Fruit fly (Drosophila melanogaster) whole organism, embryonic: ENCODE results near the gene CG7742.

ENCODE experiments used
- B-H1 ChIP-seq: fragments of 200-800 bp; sonication (Bioruptor generic); IDR thresholded peaks from 3 replicates; pipeline ENCODE4 v1.3.6; 2022; ENCODE audit warnings: missing biosample characterization, missing genetic modification characterization
- CG1024 ChIP-seq: fragments of 200-800 bp; sonication (Bioruptor generic); IDR thresholded peaks from 2 replicates; pipeline ENCODE4 v1.3.6; 2022; ENCODE audit warnings: missing biosample characterization, missing genetic modification characterization
- CG11695 ChIP-seq: fragments of 200-800 bp; sonication (Bioruptor generic); IDR thresholded peaks from 3 replicates; pipeline ENCODE4 v1.3.6; 2022; ENCODE audit warnings: missing biosample characterization, missing genetic modification characterization
- CG11723 ChIP-seq: fragments of 200-800 bp; sonication (Bioruptor generic); optimal IDR thresholded peaks from 2 replicates; lab custom pipeline; 2017; ENCODE audit warnings: missing biosample characterization, mild to moderate bottlenecking, missing genetic modification characterization
- CG12299 ChIP-seq: fragments of 200-800 bp; sonication (Bioruptor generic); optimal IDR thresholded peaks from 2 replicates; lab custom pipeline; 2018; ENCODE audit warnings: missing biosample characterization, mild to moderate bottlenecking, missing genetic modification characterization
- CG12659 ChIP-seq: fragments of 200-800 bp; sonication (Bioruptor generic); optimal IDR thresholded peaks from 3 replicates; lab custom pipeline; 2017; ENCODE audit warnings: mild to moderate bottlenecking, missing biosample characterization, missing genetic modification reagents, missing genetic modification characterization
- CG14014 ChIP-seq: fragments of 200-800 bp; sonication (Bioruptor generic); IDR thresholded peaks from 2 replicates; pipeline ENCODE4 v1.3.6; 2022; ENCODE audit warnings: missing biosample characterization, missing genetic modification characterization
- CG1529 ChIP-seq: fragments of 200-800 bp; sonication (Bioruptor generic); optimal IDR thresholded peaks from 3 replicates; lab custom pipeline; 2018; ENCODE audit warnings: missing biosample characterization, missing genetic modification characterization
- CG17385 ChIP-seq: fragments of 200-800 bp; sonication (Bioruptor generic); optimal IDR thresholded peaks from 3 replicates; lab custom pipeline; 2018; ENCODE audit warnings: missing biosample characterization, mild to moderate bottlenecking, missing genetic modification characterization
- CG17612 ChIP-seq: fragments of 200-800 bp; sonication (Bioruptor generic); IDR thresholded peaks from 2 replicates; pipeline ENCODE4 v1.3.6; 2022; ENCODE audit warnings: missing biosample characterization, missing genetic modification characterization
- CG17829 ChIP-seq: fragments of 200-800 bp; optimal IDR thresholded peaks from 2 replicates; lab custom pipeline; 2019; ENCODE audit warnings: missing biosample characterization, mild to moderate bottlenecking, missing genetic modification characterization, moderate library complexity
- CG1792 ChIP-seq: fragments of 200-800 bp; sonication (Bioruptor generic); optimal IDR thresholded peaks from 2 replicates; lab custom pipeline; 2016; ENCODE audit warnings: missing biosample characterization, missing genetic modification characterization
- CG18476 ChIP-seq: fragments of 200-800 bp; sonication (Bioruptor generic); optimal IDR thresholded peaks from 2 replicates; lab custom pipeline; 2016; ENCODE audit warnings: missing biosample characterization, mild to moderate bottlenecking, missing genetic modification characterization
- CG30403 ChIP-seq: fragments of 200-800 bp; sonication (Bioruptor generic); optimal IDR thresholded peaks from 3 replicates; lab custom pipeline; 2016; ENCODE audit warnings: missing biosample characterization, missing genetic modification characterization
- CG34376 ChIP-seq: fragments of 200-800 bp; sonication (Bioruptor generic); optimal IDR thresholded peaks from 2 replicates; lab custom pipeline; 2018; ENCODE audit warnings: missing biosample characterization, mild to moderate bottlenecking, missing genetic modification characterization
- CG3847 ChIP-seq: fragments of 200-800 bp; sonication (Bioruptor generic); IDR thresholded peaks from 2 replicates; pipeline ENCODE4 v1.3.6; 2022; ENCODE audit warnings: missing biosample characterization, missing genetic modification characterization
- CG4404 ChIP-seq: fragments of 200-800 bp; sonication (Bioruptor generic); IDR thresholded peaks from 2 replicates; pipeline ENCODE4 v1.3.6; 2022; ENCODE audit warnings: missing biosample characterization, missing genetic modification characterization
- CG4424 ChIP-seq: fragments of 200-800 bp; sonication (Bioruptor generic); optimal IDR thresholded peaks from 3 replicates; lab custom pipeline; 2016; ENCODE audit warnings: missing biosample characterization, missing genetic modification characterization
- CG4820 ChIP-seq: fragments of 200-800 bp; sonication (Bioruptor generic); optimal IDR thresholded peaks from 3 replicates; lab custom pipeline; 2016; ENCODE audit warnings: missing biosample characterization, missing genetic modification characterization
- CG6272 ChIP-seq: fragments of 200-800 bp; sonication (Bioruptor generic); IDR thresholded peaks from 2 replicates; pipeline ENCODE4 v1.3.6; 2022; ENCODE audit warnings: missing biosample characterization, missing genetic modification characterization
- CG8290 ChIP-seq, 3 experiments: fragments of 200-800 bp; sonication (Bioruptor generic); optimal IDR thresholded peaks; 2 replicates each; lab custom pipeline; 2016 to 2019; ENCODE audit warnings: missing biosample characterization in 3 of 3, missing genetic modification characterization in 3 of 3, mild to moderate bottlenecking in 2 of 3, moderate library complexity in 1 of 3
- Dek ChIP-seq: fragments of 200-800 bp; sonication (Bioruptor generic); optimal IDR thresholded peaks from 3 replicates; lab custom pipeline; 2019; ENCODE audit warnings: missing biosample characterization, mild to moderate bottlenecking, missing genetic modification characterization, moderate library complexity
- Lhr ChIP-seq: fragments of 200-800 bp; sonication (Bioruptor generic); optimal IDR thresholded peaks from 3 replicates; lab custom pipeline; 2017; ENCODE audit warnings: mild to moderate bottlenecking, missing biosample characterization, missing genetic modification reagents, missing genetic modification characterization
- NC2β ChIP-seq: fragments of 200-800 bp; sonication (Bioruptor generic); optimal IDR thresholded peaks from 2 replicates; lab custom pipeline; 2016; ENCODE audit warnings: missing biosample characterization, missing genetic modification characterization
- NK7.1 ChIP-seq: fragments of 200-800 bp; sonication (Bioruptor generic); optimal IDR thresholded peaks from 3 replicates; lab custom pipeline; 2016; ENCODE audit warnings: missing biosample characterization, missing genetic modification characterization
- Oaz ChIP-seq: fragments of 200-800 bp; sonication (Bioruptor generic); IDR thresholded peaks from 2 replicates; pipeline ENCODE4 v1.3.6; 2022; ENCODE audit warnings: missing biosample characterization, missing genetic modification characterization
- Ravus ChIP-seq: fragments of 200-800 bp; sonication (Bioruptor generic); IDR thresholded peaks from 2 replicates; pipeline ENCODE4 v1.3.6; 2022; ENCODE audit warnings: missing biosample characterization, missing genetic modification characterization
- Rfx ChIP-seq: fragments of 200-800 bp; sonication (Bioruptor generic); IDR thresholded peaks from 2 replicates; pipeline ENCODE4 v1.3.6; 2022; ENCODE audit warnings: missing biosample characterization, missing genetic modification characterization
- Sry-β ChIP-seq: fragments of 200-800 bp; sonication (Bioruptor generic); optimal IDR thresholded peaks from 2 replicates; lab custom pipeline; 2018; ENCODE audit warnings: missing biosample characterization, mild to moderate bottlenecking, missing genetic modification characterization, moderate library complexity
- Sry-δ ChIP-seq: fragments of 200-800 bp; sonication (Bioruptor generic); optimal IDR thresholded peaks from 2 replicates; lab custom pipeline; 2016; ENCODE audit warnings: missing biosample characterization, missing genetic modification characterization
- TFAM ChIP-seq: fragments of 200-800 bp; sonication (Bioruptor generic); optimal IDR thresholded peaks from 2 replicates; lab custom pipeline; 2017; ENCODE audit warnings: missing biosample characterization, missing genetic modification characterization, inconsistent platforms
- Xrp1 ChIP-seq: fragments of 200-800 bp; sonication (Bioruptor generic); IDR thresholded peaks from 2 replicates; pipeline ENCODE4 v1.3.6; 2022; ENCODE audit warnings: missing biosample characterization, missing genetic modification characterization
- amos ChIP-seq: fragments of 200-800 bp; sonication (Bioruptor generic); IDR thresholded peaks from 2 replicates; pipeline ENCODE4 v1.3.6; 2022; ENCODE audit warnings: missing biosample characterization, missing genetic modification characterization; ENCODE audit not compliant: partially characterized antibody
- aop ChIP-seq: fragments of 200-800 bp; sonication (Bioruptor generic); IDR thresholded peaks from 2 replicates; pipeline ENCODE4 v1.3.6; 2022; ENCODE audit warnings: missing biosample characterization, missing genetic modification characterization
- btn ChIP-seq: fragments of 200-800 bp; sonication (Bioruptor generic); optimal IDR thresholded peaks from 2 replicates; lab custom pipeline; 2016; ENCODE audit warnings: missing biosample characterization, missing genetic modification characterization
- dmrt99B ChIP-seq: fragments of 200-800 bp; sonication (Bioruptor generic); optimal IDR thresholded peaks from 2 replicates; lab custom pipeline; 2018; ENCODE audit warnings: missing biosample characterization, mild to moderate bottlenecking, missing genetic modification characterization, moderate library complexity
- eve ChIP-seq, 2 experiments: fragments of >200 bp; optimal IDR thresholded peaks; 2 replicates each; lab custom pipeline; 2017; ENCODE audit warnings: missing biosample characterization in 2 of 2, missing genetic modification characterization in 2 of 2
- gcm2 ChIP-seq: fragments of 200-800 bp; sonication (Bioruptor generic); optimal IDR thresholded peaks from 2 replicates; lab custom pipeline; 2016; ENCODE audit warnings: missing biosample characterization, missing genetic modification characterization
- grn ChIP-seq: fragments of 200-800 bp; sonication (Bioruptor generic); optimal IDR thresholded peaks from 3 replicates; lab custom pipeline; 2017; ENCODE audit warnings: missing biosample characterization, missing genetic modification characterization
- gt ChIP-seq: fragments of 200-800 bp; sonication (Bioruptor generic); IDR thresholded peaks from 2 replicates; pipeline ENCODE4 v1.3.6; 2022; ENCODE audit warnings: missing biosample characterization, missing genetic modification characterization
- nau ChIP-seq: fragments of 200-800 bp; sonication (Bioruptor generic); optimal IDR thresholded peaks from 3 replicates; lab custom pipeline; 2017; ENCODE audit warnings: missing biosample characterization, mild to moderate bottlenecking, missing genetic modification characterization, missing genetic modification reagents
- pnt ChIP-seq: fragments of 200-800 bp; sonication (Bioruptor generic); optimal IDR thresholded peaks from 3 replicates; lab custom pipeline; 2016; ENCODE audit warnings: missing biosample characterization, missing genetic modification characterization
- ranshi ChIP-seq: fragments of 200-800 bp; sonication (Bioruptor generic); IDR thresholded peaks from 2 replicates; pipeline ENCODE4 v1.3.6; 2022; ENCODE audit warnings: missing biosample characterization, missing genetic modification characterization
- slbo ChIP-seq: fragments of 200-800 bp; sonication (Bioruptor generic); IDR thresholded peaks from 2 replicates; pipeline ENCODE4 v1.3.6; 2022; ENCODE audit warnings: missing biosample characterization, missing genetic modification characterization
- ssp ChIP-seq: fragments of 200-800 bp; sonication (Bioruptor generic); IDR thresholded peaks from 2 replicates; pipeline ENCODE4 v1.3.6; 2022; ENCODE audit warnings: missing biosample characterization, missing genetic modification characterization
- tap ChIP-seq: fragments of 200-800 bp; optimal IDR thresholded peaks from 3 replicates; lab custom pipeline; 2019; ENCODE audit warnings: missing biosample characterization, mild to moderate bottlenecking, missing genetic modification characterization, moderate library complexity
- tio ChIP-seq: fragments of 200-800 bp; sonication (Bioruptor generic); optimal IDR thresholded peaks from 2 replicates; lab custom pipeline; 2017; ENCODE audit warnings: missing biosample characterization, missing genetic modification characterization, inconsistent platforms
- tna ChIP-seq: fragments of 200-800 bp; sonication (Bioruptor generic); IDR thresholded peaks from 2 replicates; pipeline ENCODE4 v1.3.6; 2022; ENCODE audit warnings: missing biosample characterization, missing genetic modification characterization; ENCODE audit not compliant: partially characterized antibody
- ttk ChIP-seq: fragments of 200-800 bp; sonication (Bioruptor generic); IDR thresholded peaks from 2 replicates; pipeline ENCODE4 v2.1.2; 2022; ENCODE audit warnings: missing biosample characterization, missing genetic modification characterization
- wor ChIP-seq: fragments of 200-800 bp; sonication (Bioruptor generic); IDR thresholded peaks from 2 replicates; pipeline ENCODE4 v1.3.6; 2022; ENCODE audit warnings: missing biosample characterization, missing genetic modification characterization

The CG7742 gene

dm6 chr2L:5256036-5256846, 41.4 kb upstream of the CG7742 start (continued):
- TF ChIP-seq ssp (GFP tag; lab: Robert Waterston, UW) (no peak), CG1792 (GFP tag; lab: Kevin White, UChicago) (peak; percentile 26), tio (GFP tag; lab: Kevin White, UChicago) (peak; percentile 30), CG17612 (no peak), Oaz (GFP tag; lab: Robert Waterston, UW) (no peak), TFAM (GFP tag; lab: Kevin White, UChicago) (peak; percentile 51), Rfx (GFP tag; lab: Robert Waterston, UW) (no peak), CG14014 (GFP tag; lab: Robert Waterston, UW) (peak; percentile 17; the same call in 1 of the 2 replicates), CG4404 (no peak), CG6272 (GFP tag; lab: Robert Waterston, UW) (no peak), CG17385 (peak; percentile 11), tna (no peak), B-H1 (GFP tag; lab: Robert Waterston, UW) (peak; percentile 37; the same call in 2 of the 3 replicates), CG11723 (GFP tag; lab: Kevin White, UChicago) (peak; percentile 45), gt (GFP tag; lab: Robert Waterston, UW) (no peak), dmrt99B (tag; lab: Kevin White, UChicago) (peak; percentile 59), eve (GFP tag; optimal IDR thresholded peaks at IDR 0.05; lab: Kevin White, UChicago) (peak in 1 of 2 experiments; percentile 81), gcm2 (GFP tag; lab: Kevin White, UChicago) (no peak), CG3847 (no peak), amos (GFP tag; lab: Robert Waterston, UW) (no peak), tap (tag; lab: Kevin White, UChicago) (peak; percentile 23), CG8290 (GFP tag; optimal IDR thresholded peaks at IDR 0.05; lab: Kevin White, UChicago) (peak; percentile 75), CG8290 (tag; optimal IDR thresholded peaks at IDR 0.05; lab: Kevin White, UChicago) (peak; percentile 20 to 74), CG4424 (GFP tag; lab: Kevin White, UChicago) (peak; percentile 39), Ravus (GFP tag; lab: Robert Waterston, UW) (no peak), grn (GFP tag; lab: Kevin White, UChicago) (peak; percentile 99), wor (GFP tag; lab: Robert Waterston, UW) (no peak), ttk (0 out of 2 replicates have a peak, but pooled peaks have one; percentile 11), Sry-β (peak; percentile 44), CG11695 (GFP tag; lab: Robert Waterston, UW) (no peak), Xrp1 (peak; percentile 85), CG4820 (GFP tag; lab: Kevin White, UChicago) (no peak), Lhr (GFP tag; lab: Kevin White, UChicago) (peak; percentile 33), CG1024 (GFP tag; lab: Robert Waterston, UW) (peak; percentile 53; the same call in 1 of the 2 replicates), NK7.1 (GFP tag; lab: Kevin White, UChicago) (no peak), ranshi (GFP tag; lab: Robert Waterston, UW) (no peak), CG12659 (GFP tag; lab: Kevin White, UChicago) (peak; percentile 17), Sry-δ (GFP tag; lab: Kevin White, UChicago) (no peak), Dek (tag; lab: Kevin White, UChicago) (no peak), CG1529 (GFP tag; lab: Kevin White, UChicago) (peak; percentile 49), nau (GFP tag; lab: Kevin White, UChicago) (peak; percentile 37), btn (GFP tag; lab: Kevin White, UChicago) (peak; percentile 63), CG30403 (GFP tag; lab: Kevin White, UChicago) (peak; percentile 29), CG18476 (GFP tag; lab: Kevin White, UChicago) (no peak), pnt (GFP tag; lab: Kevin White, UChicago) (peak; percentile 21), slbo (GFP tag; lab: Robert Waterston, UW) (no peak; the same call in 1 of the 2 replicates), aop (0 out of 2 replicates have a peak, but pooled peaks have one; percentile 7), CG17829 (tag; lab: Kevin White, UChicago) (no peak), CG34376 (GFP tag; lab: Kevin White, UChicago) (peak; percentile 13), NC2β (GFP tag; lab: Kevin White, UChicago) (peak; percentile 60), CG12299 (tag; lab: Kevin White, UChicago) (no peak)
